Fruit fly (Drosophila melanogaster): ENCODE data around the gene CG33725.

Gene CG33725

DNA sequence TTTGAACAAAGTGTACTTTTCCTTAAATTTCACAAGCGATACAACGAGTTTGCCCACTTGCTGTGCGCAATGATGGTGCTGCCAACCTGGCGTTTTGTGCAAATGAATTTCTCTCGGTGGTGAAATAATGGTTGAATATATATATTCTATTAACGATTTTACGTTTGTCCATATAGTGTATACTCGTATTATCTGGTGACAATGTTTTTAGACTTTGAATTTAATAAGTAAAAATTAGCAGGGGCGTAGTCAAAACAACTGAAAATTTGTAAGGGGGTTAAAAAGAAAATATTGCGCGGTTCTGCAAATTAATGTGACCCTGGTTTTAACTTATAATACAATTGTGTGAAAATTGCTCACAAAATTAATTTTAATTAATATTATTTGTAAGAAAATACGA, 41.5 kb downstream of the CG33725 start, which contains the start of the genes ver and Gcn5 (continued):
- peak; percentile 92 for TF ChIP-seq ranshi (GFP tag; IDR thresholded peaks at IDR 0.05)
- no peak for TF ChIP-seq hth (optimal IDR thresholded peaks at IDR 0.05)
- TF ChIP-seq CG11398 (GFP tag; optimal IDR thresholded peaks at IDR 0.05): peak; percentile 24
- peak; percentile 66 for TF ChIP-seq CG3995 (GFP tag; optimal IDR thresholded peaks at IDR 0.05)
- peak; percentile 97 for TF ChIP-seq vvl (GFP tag; IDR thresholded peaks at IDR 0.05)
- TF ChIP-seq lmd (GFP tag; IDR thresholded peaks at IDR 0.05): peak; percentile 95
- TF ChIP-seq CG11723 (GFP tag; optimal IDR thresholded peaks at IDR 0.05): peak; percentile 85
- peak; percentile 90 for TF ChIP-seq Abd-B (GFP tag; optimal IDR thresholded peaks at IDR 0.05)
- peak; percentile 85 for TF ChIP-seq CG18011 (GFP tag; optimal IDR thresholded peaks at IDR 0.05)
- TF ChIP-seq CG10274 (GFP tag; optimal IDR thresholded peaks at IDR 0.05): peak; percentile 75
- TF ChIP-seq en (GFP tag; optimal IDR thresholded peaks at IDR 0.05): peak; percentile 7
- no peak for TF ChIP-seq chinmo (GFP tag; IDR thresholded peaks at IDR 0.05; ENCODE audit: partially characterized antibody)
- TF ChIP-seq CG12391 (tag; optimal IDR thresholded peaks at IDR 0.05): peak; percentile 95
- TF ChIP-seq vnd (GFP tag; IDR thresholded peaks at IDR 0.05; ENCODE audit: partially characterized antibody): no peak
- TF ChIP-seq Elba2 (GFP tag; optimal IDR thresholded peaks at IDR 0.05): peak; percentile 21
- no peak for TF ChIP-seq knrl (GFP tag; IDR thresholded peaks at IDR 0.05; ENCODE audit: partially characterized antibody)
- peak; percentile 90 for TF ChIP-seq BtbVII (GFP tag; optimal IDR thresholded peaks at IDR 0.05)
- peak; percentile 72 for TF ChIP-seq CG30020 (tag; optimal IDR thresholded peaks at IDR 0.05)
- TF ChIP-seq Mad (GFP tag; optimal IDR thresholded peaks at IDR 0.05): peak; percentile 89
- no peak for TF ChIP-seq CkIIα-i1 (GFP tag; IDR thresholded peaks at IDR 0.05)
- TF ChIP-seq Neu2 (GFP tag; optimal IDR thresholded peaks at IDR 0.05; ENCODE audit: borderline replicate concordance): no peak
- TF ChIP-seq pros (GFP tag; optimal IDR thresholded peaks at IDR 0.05): no peak
- no peak for TF ChIP-seq nerfin-2 (GFP tag; IDR thresholded peaks at IDR 0.05; ENCODE audit: partially characterized antibody)
- TF ChIP-seq CG7357 (GFP tag; IDR thresholded peaks at IDR 0.05): peak; percentile 85
- TF ChIP-seq Meics (GFP tag; optimal IDR thresholded peaks at IDR 0.05): peak; percentile 93
- peak; percentile 93 for TF ChIP-seq CG13775 (GFP tag; optimal IDR thresholded peaks at IDR 0.05)
- peak; percentile 35 for TF ChIP-seq disco-r (GFP tag; optimal IDR thresholded peaks at IDR 0.05)
- peak; percentile 92 for TF ChIP-seq Hmr (GFP tag; optimal IDR thresholded peaks at IDR 0.05)
- peak; percentile 88 for TF ChIP-seq CG5953 (GFP tag; IDR thresholded peaks at IDR 0.05)
- peak; percentile 94 for TF ChIP-seq Gug (GFP tag; IDR thresholded peaks at IDR 0.05)
- TF ChIP-seq CG14965 (GFP tag; optimal IDR thresholded peaks at IDR 0.05; ENCODE audit: borderline replicate concordance): no peak
- TF ChIP-seq CG11504 (tag; optimal IDR thresholded peaks at IDR 0.05): peak; percentile 92
- peak; percentile 84 for TF ChIP-seq cato (GFP tag; optimal IDR thresholded peaks at IDR 0.05; ENCODE audit: borderline replicate concordance)
- TF ChIP-seq slbo (GFP tag; IDR thresholded peaks at IDR 0.05): peak; percentile 95
- peak; percentile 84 for TF ChIP-seq rib (GFP tag; IDR thresholded peaks at IDR 0.05)
- peak; percentile 88 for TF ChIP-seq CG12299 (tag; optimal IDR thresholded peaks at IDR 0.05)
- peak; percentile 76 for TF ChIP-seq bowl (GFP tag; IDR thresholded peaks at IDR 0.05)
- peak; percentile 74 for TF ChIP-seq CG5180 (GFP tag; optimal IDR thresholded peaks at IDR 0.05)
- peak; percentile 82 for TF ChIP-seq CG12744 (GFP tag; optimal IDR thresholded peaks at IDR 0.05)
- TF ChIP-seq grn (GFP tag; optimal IDR thresholded peaks at IDR 0.05): no peak
- TF ChIP-seq eyg (GFP tag; optimal IDR thresholded peaks at IDR 0.05): peak; percentile 73
- TF ChIP-seq Asciz (GFP tag; optimal IDR thresholded peaks at IDR 0.05): peak; percentile 87
- TF ChIP-seq slou (GFP tag; optimal IDR thresholded peaks at IDR 0.05): peak; percentile 84
- peak; percentile 86 for TF ChIP-seq CG30431 (GFP tag; optimal IDR thresholded peaks at IDR 0.05)
- peak; percentile 77 for TF ChIP-seq mirr (GFP tag; optimal IDR thresholded peaks at IDR 0.05)
- TF ChIP-seq kni (GFP tag; optimal IDR thresholded peaks at IDR 0.05): no peak
- TF ChIP-seq CG10543 (GFP tag; optimal IDR thresholded peaks at IDR 0.05): peak; percentile 81
- peak; percentile 92 for TF ChIP-seq Dek (tag; optimal IDR thresholded peaks at IDR 0.05)
- peak; percentile 96 for TF ChIP-seq Drgx (GFP tag; IDR thresholded peaks at IDR 0.05)
- peak; percentile 86 for TF ChIP-seq CG4820 (GFP tag; optimal IDR thresholded peaks at IDR 0.05)
